Fruit fly (Drosophila melanogaster) whole organism, embryonic: Measurements from ENCODE around the gene CG33096.
A peak's percentile ranks its signal among the peaks of the same experiment; 100 is the strongest.

Experiments used
- Bgb ChIP-seq: fragments of 200-800 bp; sonication (Bioruptor generic); IDR thresholded peaks from 2 replicates; pipeline ENCODE4 v1.3.6; 2022; ENCODE audit warnings: missing biosample characterization, missing genetic modification characterization; ENCODE audit not compliant: partially characterized antibody
- CG1024 ChIP-seq: fragments of 200-800 bp; sonication (Bioruptor generic); IDR thresholded peaks from 2 replicates; pipeline ENCODE4 v1.3.6; 2022; ENCODE audit warnings: missing biosample characterization, missing genetic modification characterization
- CG10462 ChIP-seq: fragments of 200-800 bp; sonication (Bioruptor generic); optimal IDR thresholded peaks from 2 replicates; lab custom pipeline; 2016; ENCODE audit warnings: missing biosample characterization, missing genetic modification characterization
- CG10565 ChIP-seq: fragments of 200-800 bp; sonication (Bioruptor generic); optimal IDR thresholded peaks from 3 replicates; lab custom pipeline; 2016; ENCODE audit warnings: missing biosample characterization, mild to moderate bottlenecking, missing genetic modification characterization
- CG12219 ChIP-seq: fragments of 200-800 bp; sonication (Bioruptor generic); optimal IDR thresholded peaks from 3 replicates; lab custom pipeline; 2018; ENCODE audit warnings: missing biosample characterization, mild to moderate bottlenecking, missing genetic modification characterization
- CG13775 ChIP-seq: fragments of 200-800 bp; sonication (Bioruptor generic); optimal IDR thresholded peaks from 3 replicates; lab custom pipeline; 2017; ENCODE audit warnings: missing biosample characterization, mild to moderate bottlenecking, missing genetic modification characterization
- CG1832 ChIP-seq: fragments of 200-800 bp; sonication (Bioruptor generic); optimal IDR thresholded peaks from 2 replicates; lab custom pipeline; 2017; ENCODE audit warnings: missing biosample characterization, mild to moderate bottlenecking, missing genetic modification characterization, inconsistent platforms
- CG2120 ChIP-seq: fragments of 200-800 bp; sonication (Bioruptor generic); optimal IDR thresholded peaks from 3 replicates; lab custom pipeline; 2016; ENCODE audit warnings: missing biosample characterization, missing genetic modification characterization
- CG3163 ChIP-seq: fragments of 200-800 bp; sonication (Bioruptor generic); optimal IDR thresholded peaks from 3 replicates; lab custom pipeline; 2016; ENCODE audit warnings: missing biosample characterization, missing genetic modification characterization
- CG3847 ChIP-seq: fragments of 200-800 bp; sonication (Bioruptor generic); IDR thresholded peaks from 2 replicates; pipeline ENCODE4 v1.3.6; 2022; ENCODE audit warnings: missing biosample characterization, missing genetic modification characterization
- CG6254 ChIP-seq: fragments of 200-800 bp; sonication (Bioruptor generic); optimal IDR thresholded peaks from 3 replicates; lab custom pipeline; 2017; ENCODE audit warnings: mild to moderate bottlenecking, missing biosample characterization, missing genetic modification reagents, missing genetic modification characterization
- D ChIP-seq, 2 experiments: fragments of 200-800 bp in 1 of 2; fragments of >200 bp in 1 of 2; sonication (Bioruptor generic) in 1 of 2; optimal IDR thresholded peaks; 2 replicates in 1 of 2; 3 replicates in 1 of 2; lab custom pipeline; 2017; ENCODE audit warnings: mild to moderate bottlenecking in 1 of 2, missing biosample characterization in 1 of 2, missing genetic modification characterization in 1 of 2, missing genetic modification reagents in 1 of 2
- Deaf1 ChIP-seq: fragments of 200-800 bp; optimal IDR thresholded peaks from 3 replicates; lab custom pipeline; 2019; ENCODE audit warnings: missing biosample characterization, mild to moderate bottlenecking, missing genetic modification characterization, moderate library complexity
- Hmr ChIP-seq: fragments of 200-800 bp; sonication (Bioruptor generic); optimal IDR thresholded peaks from 3 replicates; lab custom pipeline; 2017; ENCODE audit warnings: mild to moderate bottlenecking, missing biosample characterization, missing genetic modification reagents, missing genetic modification characterization
- Jarid2 ChIP-seq: fragments of 200-800 bp; sonication (Bioruptor generic); optimal IDR thresholded peaks from 3 replicates; lab custom pipeline; 2017; ENCODE audit warnings: mild to moderate bottlenecking, missing biosample characterization, missing genetic modification reagents, missing genetic modification characterization
- Kr ChIP-seq: fragments of 200-800 bp; sonication (Bioruptor generic); optimal IDR thresholded peaks from 2 replicates; lab custom pipeline; 2017; ENCODE audit warnings: missing biosample characterization, mild to moderate bottlenecking, missing genetic modification characterization
- Nf-YC ChIP-seq: fragments of 200-800 bp; optimal IDR thresholded peaks from 3 replicates; lab custom pipeline; 2019; ENCODE audit warnings: missing biosample characterization, mild to moderate bottlenecking, missing genetic modification characterization, moderate library complexity
- Trl ChIP-seq, 3 experiments: fragments of >200 bp in 2 of 3; fragments of 200-800 bp in 1 of 3; sonication (Bioruptor generic) in 1 of 3; optimal IDR thresholded peaks; 2 replicates in 1 of 3; 3 replicates in 2 of 3; lab custom pipeline; 2016 to 2017; ENCODE audit warnings: missing biosample characterization in 1 of 3, missing genetic modification characterization in 1 of 3
- bsh ChIP-seq, 2 experiments: fragments of 200-800 bp; sonication (Bioruptor generic); optimal IDR thresholded peaks; 2 replicates each; lab custom pipeline; 2017 to 2018; ENCODE audit warnings: mild to moderate bottlenecking in 2 of 2, missing biosample characterization in 2 of 2, missing genetic modification characterization in 2 of 2, moderate library complexity in 1 of 2
- croc ChIP-seq: fragments of 200-800 bp; sonication (Bioruptor generic); conservative IDR thresholded peaks from 3 replicates; pipeline ENCODE4 v1.3.6; 2022; ENCODE audit warnings: missing biosample characterization, missing genetic modification characterization
- crp ChIP-seq, 2 experiments: fragments of 200-800 bp; sonication (Bioruptor generic); optimal IDR thresholded peaks; 2 replicates in 1 of 2; 3 replicates in 1 of 2; lab custom pipeline; 2017; ENCODE audit warnings: missing biosample characterization in 2 of 2, missing genetic modification characterization in 2 of 2, mild to moderate bottlenecking in 1 of 2, moderate library complexity in 1 of 2
- danr ChIP-seq: fragments of 200-800 bp; sonication (Bioruptor generic); IDR thresholded peaks from 2 replicates; pipeline ENCODE4 v1.3.6; 2022; ENCODE audit warnings: missing biosample characterization, missing genetic modification characterization
- dpn ChIP-seq, 2 experiments: fragments of 200-800 bp; sonication (Bioruptor generic); optimal IDR thresholded peaks; 3 replicates each; lab custom pipeline; 2016; ENCODE audit warnings: missing biosample characterization in 2 of 2, missing genetic modification characterization in 2 of 2
- hb ChIP-seq: fragments of 200-800 bp; sonication (Bioruptor generic); IDR thresholded peaks from 3 replicates; pipeline ENCODE4 v1.3.6; 2022; ENCODE audit warnings: missing biosample characterization, missing genetic modification characterization; ENCODE audit not compliant: partially characterized antibody
- jumu ChIP-seq: fragments of 200-800 bp; sonication (Bioruptor generic); optimal IDR thresholded peaks from 3 replicates; lab custom pipeline; 2016; ENCODE audit warnings: missing biosample characterization, missing genetic modification characterization
- ken ChIP-seq: fragments of 200-800 bp; sonication (Bioruptor generic); IDR thresholded peaks from 3 replicates; pipeline ENCODE4 v1.3.6; 2022; ENCODE audit warnings: missing biosample characterization, missing genetic modification characterization
- lov ChIP-seq, 2 experiments: fragments of 200-800 bp in 1 of 2; fragments of >200 bp in 1 of 2; sonication (Bioruptor generic) in 1 of 2; IDR thresholded peaks in 1 of 2; optimal IDR thresholded peaks in 1 of 2; 2 replicates in 1 of 2; 3 replicates in 1 of 2; pipeline versions ENCODE4 v1.3.6 to Lab custom; 2017 to 2022; ENCODE audit warnings: missing biosample characterization in 1 of 2, missing genetic modification characterization in 1 of 2
- nerfin-1 ChIP-seq: fragments of 200-800 bp; sonication (Bioruptor generic); optimal IDR thresholded peaks from 3 replicates; lab custom pipeline; 2019; ENCODE audit warnings: missing biosample characterization, mild to moderate bottlenecking, missing genetic modification characterization, moderate library complexity
- nom ChIP-seq: fragments of 200-800 bp; sonication (Bioruptor generic); optimal IDR thresholded peaks from 2 replicates; lab custom pipeline; 2017; ENCODE audit warnings: missing biosample characterization, missing genetic modification characterization, mild to moderate bottlenecking, moderate library complexity, missing genetic modification reagents
- pnt ChIP-seq: fragments of 200-800 bp; sonication (Bioruptor generic); optimal IDR thresholded peaks from 3 replicates; lab custom pipeline; 2016; ENCODE audit warnings: missing biosample characterization, missing genetic modification characterization
- trem ChIP-seq: fragments of 200-800 bp; optimal IDR thresholded peaks from 3 replicates; lab custom pipeline; 2019; ENCODE audit warnings: missing biosample characterization, mild to moderate bottlenecking, missing genetic modification characterization, moderate library complexity
- yki ChIP-seq: fragments of >200 bp; optimal IDR thresholded peaks from 3 replicates; lab custom pipeline; 2018

The CG33096 gene

dm6 chr3R:25137565-25138367 lies 40.3 kb downstream of the CG33096 start, which contains the start of gene danr (continued):
- TF ChIP-seq hb (GFP tag; lab: Robert Waterston, UW) (no peak), CG3163 (GFP tag; lab: Kevin White, UChicago) (peak; percentile 63), Trl (optimal IDR thresholded peaks at IDR 0.05; lab: Kevin White, UChicago) (peak; percentile 68 to 87), Trl (GFP tag; optimal IDR thresholded peaks at IDR 0.05; lab: Kevin White, UChicago) (no peak), danr (GFP tag; lab: Robert Waterston, UW) (0 out of 2 replicates have a peak, but pooled peaks have one; percentile 10), trem (tag; lab: Kevin White, UChicago) (no peak), CG3847 (GFP tag; lab: Robert Waterston, UW) (no peak), pnt (GFP tag; lab: Kevin White, UChicago) (no peak), Deaf1 (tag; lab: Kevin White, UChicago) (peak; percentile 92), Jarid2 (GFP tag; lab: Kevin White, UChicago) (peak; percentile 77), ken (0 out of 3 replicates have a peak, but pooled peaks have one; percentile 16), CG13775 (GFP tag; lab: Kevin White, UChicago) (no peak), dpn (GFP tag; optimal IDR thresholded peaks at IDR 0.05; lab: Kevin White, UChicago) (no peak), jumu (GFP tag; lab: Kevin White, UChicago) (no peak), CG12219 (no peak), crp (GFP tag; optimal IDR thresholded peaks at IDR 0.05; lab: Kevin White, UChicago) (no peak), CG10565 (GFP tag; lab: Kevin White, UChicago) (no peak), D (optimal IDR thresholded peaks at IDR 0.05; lab: Kevin White, UChicago) (peak; percentile 57), D (GFP tag; optimal IDR thresholded peaks at IDR 0.05; lab: Kevin White, UChicago) (no peak), nom (GFP tag; lab: Kevin White, UChicago) (peak; percentile 6), CG2120 (GFP tag; lab: Kevin White, UChicago) (no peak), bsh (GFP tag; optimal IDR thresholded peaks at IDR 0.05; lab: Kevin White, UChicago) (peak in 1 of 2 experiments; percentile 50), Kr (GFP tag; lab: Kevin White, UChicago) (peak; percentile 62), CG1024 (GFP tag; lab: Robert Waterston, UW) (no peak), CG6254 (GFP tag; lab: Kevin White, UChicago) (no peak), CG10462 (GFP tag; lab: Kevin White, UChicago) (no peak), Hmr (GFP tag; lab: Kevin White, UChicago) (no peak), Nf-YC (peak; percentile 95), croc (no peak), CG1832 (GFP tag; lab: Kevin White, UChicago) (peak; percentile 64), Bgb (GFP tag; lab: Robert Waterston, UW) (0 out of 2 replicates have a peak, but pooled peaks have one; percentile 11), yki (lab: Kevin White, UChicago) (peak; percentile 53), lov (optimal IDR thresholded peaks at IDR 0.05; lab: Kevin White, UChicago) (no peak), lov (GFP tag; IDR thresholded peaks at IDR 0.05; lab: Robert Waterston, UW) (peak; percentile 52; the same call in 1 of the 3 replicates), nerfin-1 (peak; percentile 6)
